Worm (Caenorhabditis elegans) whole organism, mixed stage, embryonic: ENCODE data around the gene grd-1.

ENCODE experiments used
- M03D4.4 ChIP-seq: sonication (generic microtip); optimal IDR thresholded peaks from 2 replicates; lab custom pipeline; 2017; ENCODE audit warnings: mild to moderate bottlenecking, missing genetic modification characterization, missing compliant biosample characterization
- bed-3 ChIP-seq: fragments of 200-800 bp; sonication (Bioruptor generic); optimal IDR thresholded peaks from 3 replicates; lab custom pipeline; 2018; ENCODE audit warnings: mild to moderate bottlenecking, missing genetic modification characterization, moderate library complexity, missing compliant biosample characterization
- blmp-1 ChIP-seq: fragments of 150-350 bp; optimal IDR thresholded peaks from 2 replicates; lab custom pipeline; 2014; ENCODE audit warnings: missing biosample characterization, missing genetic modification characterization
- ceh-39 ChIP-seq: fragments of 150-350 bp; optimal IDR thresholded peaks from 2 replicates; lab custom pipeline; 2014; ENCODE audit warnings: missing biosample characterization, missing genetic modification characterization
- ceh-43 ChIP-seq: fragments of 200-800 bp; sonication (Bioruptor generic); optimal IDR thresholded peaks from 2 replicates; lab custom pipeline; 2018; ENCODE audit warnings: mild to moderate bottlenecking, missing genetic modification characterization, moderate library complexity, missing compliant biosample characterization
- ceh-83 ChIP-seq: fragments of 200-800 bp; sonication (Bioruptor generic); optimal IDR thresholded peaks from 2 replicates; lab custom pipeline; 2018; ENCODE audit warnings: mild to moderate bottlenecking, missing genetic modification characterization, missing compliant biosample characterization
- ces-1 ChIP-seq: fragments of 150-350 bp; optimal IDR thresholded peaks from 2 replicates; lab custom pipeline; 2014; ENCODE audit warnings: missing biosample characterization, missing genetic modification reagents, missing genetic modification characterization
- cnd-1 ChIP-seq: fragments of 200-800 bp; sonication (Bioruptor generic); optimal IDR thresholded peaks from 2 replicates; lab custom pipeline; 2018; ENCODE audit warnings: mild to moderate bottlenecking, missing genetic modification characterization, missing compliant biosample characterization
- drap-1 ChIP-seq: fragments of 200-800 bp; sonication (Bioruptor generic); optimal IDR thresholded peaks from 3 replicates; lab custom pipeline; 2018; ENCODE audit warnings: mild to moderate bottlenecking, missing genetic modification characterization, missing compliant biosample characterization
- elt-1 ChIP-seq: sonication (generic microtip); optimal IDR thresholded peaks from 2 replicates; lab custom pipeline; 2017; ENCODE audit warnings: missing genetic modification characterization, mild to moderate bottlenecking, missing compliant biosample characterization, antibody characterized with exemption, moderate library complexity, borderline replicate concordance; ENCODE audit not compliant: insufficient read depth
- elt-3 ChIP-seq: fragments of 150-350 bp; optimal IDR thresholded peaks from 2 replicates; lab custom pipeline; 2014; ENCODE audit warnings: missing biosample characterization, missing genetic modification characterization
- flh-1 ChIP-seq: fragments of 200-800 bp; sonication (Bioruptor generic); optimal IDR thresholded peaks from 2 replicates; lab custom pipeline; 2018; ENCODE audit warnings: mild to moderate bottlenecking, missing genetic modification characterization, moderate library complexity, missing compliant biosample characterization
- ham-2 ChIP-seq: fragments of 200-800 bp; sonication (Bioruptor generic); optimal IDR thresholded peaks from 2 replicates; lab custom pipeline; 2018; ENCODE audit warnings: mild to moderate bottlenecking, missing genetic modification characterization, missing compliant biosample characterization
- hlh-1 ChIP-seq: fragments of 150-350 bp; optimal IDR thresholded peaks from 2 replicates; lab custom pipeline; 2014; ENCODE audit warnings: missing biosample characterization, missing genetic modification reagents, missing genetic modification characterization
- lin-13 ChIP-seq: fragments of 150-350 bp; optimal IDR thresholded peaks from 2 replicates; lab custom pipeline; 2014; ENCODE audit warnings: missing biosample characterization, missing genetic modification characterization
- lin-32 ChIP-seq: fragments of 200-800 bp; sonication (Bioruptor generic); optimal IDR thresholded peaks from 2 replicates; lab custom pipeline; 2018; ENCODE audit warnings: mild to moderate bottlenecking, missing genetic modification characterization, missing compliant biosample characterization
- lsy-2 ChIP-seq: fragments of 150-350 bp; optimal IDR thresholded peaks from 2 replicates; lab custom pipeline; 2014; ENCODE audit warnings: missing biosample characterization, missing genetic modification characterization
- mab-5 ChIP-seq: fragments of 150-350 bp; optimal IDR thresholded peaks from 2 replicates; lab custom pipeline; 2014; ENCODE audit warnings: missing biosample characterization, missing genetic modification characterization
- mep-1 ChIP-seq: fragments of 150-350 bp; optimal IDR thresholded peaks from 2 replicates; lab custom pipeline; 2017; ENCODE audit warnings: missing biosample characterization, missing genetic modification reagents, missing genetic modification characterization, inconsistent platforms
- mls-2 ChIP-seq: sonication (generic microtip); optimal IDR thresholded peaks from 2 replicates; lab custom pipeline; 2016; ENCODE audit warnings: mild to moderate bottlenecking, missing genetic modification characterization, moderate library complexity, missing compliant biosample characterization
- nhr-12 ChIP-seq: fragments of 150-350 bp; optimal IDR thresholded peaks from 2 replicates; lab custom pipeline; 2014; ENCODE audit warnings: missing biosample characterization, missing genetic modification characterization
- nhr-2 ChIP-seq: fragments of 150-350 bp; optimal IDR thresholded peaks from 2 replicates; lab custom pipeline; 2014; ENCODE audit warnings: missing biosample characterization, missing genetic modification characterization
- nhr-237 ChIP-seq: fragments of 150-350 bp; optimal IDR thresholded peaks from 2 replicates; lab custom pipeline; 2014; ENCODE audit warnings: missing biosample characterization, missing genetic modification characterization
- nhr-28 ChIP-seq: fragments of 150-350 bp; optimal IDR thresholded peaks from 2 replicates; lab custom pipeline; 2014; ENCODE audit warnings: missing biosample characterization, missing genetic modification characterization
- nhr-76 ChIP-seq: sonication (generic microtip); optimal IDR thresholded peaks from 2 replicates; lab custom pipeline; 2017; ENCODE audit warnings: missing biosample characterization, missing genetic modification characterization
- pha-4 ChIP-seq: fragments of 150-350 bp; optimal IDR thresholded peaks from 2 replicates; lab custom pipeline; 2018; ENCODE audit warnings: missing biosample characterization, missing genetic modification reagents, missing genetic modification characterization
- sem-2 ChIP-seq: fragments of 200-800 bp; sonication (Bioruptor generic); optimal IDR thresholded peaks from 2 replicates; lab custom pipeline; 2018; ENCODE audit warnings: mild to moderate bottlenecking, missing genetic modification characterization, missing compliant biosample characterization
- snpc-4 ChIP-seq: fragments of 150-350 bp; optimal IDR thresholded peaks from 2 replicates; lab custom pipeline; 2014; ENCODE audit warnings: missing biosample characterization, missing genetic modification characterization
- sptf-1 ChIP-seq: sonication (generic microtip); optimal IDR thresholded peaks from 2 replicates; lab custom pipeline; 2017; ENCODE audit warnings: mild to moderate bottlenecking, missing genetic modification characterization, moderate library complexity, missing compliant biosample characterization
- tbx-8 ChIP-seq: fragments of 200-800 bp; sonication (Bioruptor generic); optimal IDR thresholded peaks from 2 replicates; lab custom pipeline; 2018; ENCODE audit warnings: mild to moderate bottlenecking, missing genetic modification characterization, moderate library complexity, missing compliant biosample characterization
- unc-120 ChIP-seq: sonication (generic microtip); optimal IDR thresholded peaks from 2 replicates; lab custom pipeline; 2017; ENCODE audit warnings: missing genetic modification characterization, missing compliant biosample characterization; ENCODE audit not compliant: poor library complexity, severe bottlenecking
- unc-39 ChIP-seq: fragments of 150-350 bp; optimal IDR thresholded peaks from 2 replicates; lab custom pipeline; 2014; ENCODE audit warnings: missing biosample characterization, missing genetic modification characterization
- unc-62 ChIP-seq: fragments of 150-350 bp; optimal IDR thresholded peaks from 2 replicates; lab custom pipeline; 2014; ENCODE audit warnings: missing biosample characterization, missing genetic modification reagents, missing genetic modification characterization
- zip-8 ChIP-seq: fragments of 150-350 bp; optimal IDR thresholded peaks from 2 replicates; lab custom pipeline; 2014; ENCODE audit warnings: missing biosample characterization, missing genetic modification characterization
- ztf-11 ChIP-seq: fragments of 150-350 bp; optimal IDR thresholded peaks from 2 replicates; lab custom pipeline; 2014; ENCODE audit warnings: missing biosample characterization, missing genetic modification characterization

The grd-1 gene

DNA sequence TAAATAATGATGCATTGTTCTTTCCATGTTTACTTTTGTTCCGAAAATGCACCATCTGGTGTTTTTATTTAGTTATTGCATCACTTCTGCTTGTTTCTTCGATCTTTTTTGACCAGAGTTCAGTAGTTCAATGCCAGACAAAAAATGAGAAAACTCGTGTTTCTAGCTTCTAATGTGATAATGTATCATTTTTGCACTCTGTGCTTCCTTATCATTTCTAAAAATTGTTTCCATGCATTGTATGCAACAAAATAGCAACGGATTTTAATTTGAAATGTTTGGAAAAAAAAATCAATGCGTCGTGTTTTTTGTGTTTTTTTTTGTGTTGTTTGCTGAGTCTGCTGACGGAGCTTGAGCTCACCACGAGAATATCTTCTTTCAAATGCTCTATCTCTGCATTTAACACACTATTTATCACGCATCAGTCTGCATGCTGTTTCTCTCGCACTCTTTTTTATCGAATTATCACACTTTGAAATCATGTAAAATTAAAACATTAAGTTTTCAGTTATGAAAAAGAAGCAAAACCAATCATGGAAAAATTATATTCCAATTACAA lies 29.0 kb upstream of the grd-1 start, which contains the start of gene sulp-7:
Gene sulp-7, plus strand, starts transcription at position 509 of the 559 bp plus-strand sequence.
- TF ChIP-seq pha-4 (tag; lab: Kevin White, UChicago) (no peak), ham-2 (GFP tag; lab: Kevin White, UChicago) (no peak), mep-1 (tag; lab: Kevin White, UChicago) (no peak), cnd-1 (tag; lab: Kevin White, UChicago) (no peak), nhr-76 (tag; lab: Kevin White, UChicago) (no peak), unc-62 (GFP tag; lab: Kevin White, UChicago) (no peak), nhr-237 (tag; lab: Kevin White, UChicago) (no peak), bed-3 (no peak), flh-1 (GFP tag; lab: Kevin White, UChicago) (no peak), tbx-8 (GFP tag; lab: Kevin White, UChicago) (no peak), ztf-11 (tag; lab: Kevin White, UChicago) (no peak), zip-8 (no peak), ceh-39 (no peak), lsy-2 (no peak)

DNA sequence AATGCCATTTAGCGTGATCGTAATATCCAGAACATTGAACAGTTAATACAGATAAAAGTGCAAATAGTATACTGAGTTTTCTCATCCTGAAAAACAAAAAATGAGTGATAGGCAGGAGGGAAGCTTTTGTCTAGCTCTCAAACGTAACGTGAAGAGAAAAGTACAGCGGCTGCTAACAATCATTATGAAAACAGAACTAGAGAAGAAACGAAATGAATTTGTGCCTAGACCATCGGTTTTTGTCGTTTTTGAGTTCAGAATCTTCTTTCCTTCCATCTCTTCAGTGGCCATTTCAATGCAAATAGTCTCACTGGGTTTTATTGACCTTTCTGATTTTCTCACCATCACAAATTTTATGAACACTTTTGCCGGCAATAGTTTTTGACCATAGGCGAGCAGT lies 24.1 kb upstream of the grd-1 start, which contains the start of gene W04G3.7:
Gene W04G3.7, minus strand, starts transcription at position 101 of the 400 bp plus-strand sequence.
- TF ChIP-seq blmp-1 (tag; lab: Kevin White, UChicago) (no peak), elt-1 (tag; lab: Kevin White, UChicago) (no peak), ceh-83 (GFP tag; lab: Kevin White, UChicago) (no peak), unc-62 (GFP tag; lab: Kevin White, UChicago) (no peak), pha-4 (tag; lab: Kevin White, UChicago) (no peak)
- TF ChIP-seq, all 35 proteins: peak for 0

- TF ChIP-seq sem-2 (GFP tag; lab: Kevin White, UChicago): no peak
- no peak for TF ChIP-seq unc-39 (tag; lab: Kevin White, UChicago)
- TF ChIP-seq lin-13: no peak
- no peak for TF ChIP-seq sptf-1 (tag; lab: Kevin White, UChicago)
- no peak for TF ChIP-seq lsy-2
- no peak for TF ChIP-seq ceh-83 (GFP tag; lab: Kevin White, UChicago)
- TF ChIP-seq nhr-28: no peak
- TF ChIP-seq nhr-12: no peak
- TF ChIP-seq pha-4 (tag; lab: Kevin White, UChicago): no peak
- no peak for TF ChIP-seq lin-32 (GFP tag; lab: Kevin White, UChicago)
- no peak for TF ChIP-seq ceh-43 (GFP tag; lab: Kevin White, UChicago)
- TF ChIP-seq elt-3 (tag; lab: Kevin White, UChicago): no peak
- TF ChIP-seq cnd-1 (tag; lab: Kevin White, UChicago): no peak
- TF ChIP-seq hlh-1 (tag; lab: Kevin White, UChicago): no peak
- no peak for TF ChIP-seq nhr-76 (tag; lab: Kevin White, UChicago)
- TF ChIP-seq M03D4.4 (tag; lab: Kevin White, UChicago): no peak
- no peak for TF ChIP-seq zip-8
- TF ChIP-seq snpc-4: no peak
- no peak for TF ChIP-seq tbx-8 (GFP tag; lab: Kevin White, UChicago)
- TF ChIP-seq unc-120 (tag; lab: Kevin White, UChicago): no peak
Measured at ce11 chrX:11088952-11089351, 20.3 kb upstream of the grd-1 start, which contains the start of gene W04G3.11. Gene W04G3.11 (plus strand): TSS chrX:11089195.

DNA sequence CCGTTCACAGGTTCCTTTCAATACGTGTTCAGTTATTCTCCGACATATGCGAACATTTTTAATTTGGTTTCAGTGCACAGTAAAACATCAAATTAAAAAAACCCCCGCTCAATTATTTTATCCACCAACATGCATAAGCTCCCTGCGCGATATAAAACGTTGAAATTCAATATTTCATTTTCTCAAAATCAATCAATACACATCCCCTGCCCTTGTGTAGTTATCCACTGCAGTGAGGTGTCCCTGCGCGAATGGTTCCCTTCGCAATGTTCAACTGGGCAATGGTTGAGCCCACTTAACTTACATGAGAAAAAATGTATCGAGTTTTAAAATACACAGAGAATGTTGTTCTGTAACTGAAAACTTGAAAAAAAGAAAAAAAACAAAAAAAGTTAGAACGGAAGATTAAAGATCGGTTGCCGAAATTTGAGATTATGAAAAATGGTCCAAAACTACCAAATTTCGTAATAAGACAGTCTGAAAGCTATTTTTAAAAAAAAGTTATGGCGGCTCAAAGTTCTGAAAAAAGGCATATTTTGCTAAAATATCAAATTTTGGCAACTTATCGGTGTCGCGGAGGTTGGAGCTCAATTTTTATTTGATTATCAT lies 15.2 kb upstream of the grd-1 start:
- TF ChIP-seq flh-1 (GFP tag; lab: Kevin White, UChicago) (no peak), lin-13 (peak; percentile 94), drap-1 (GFP tag; lab: Kevin White, UChicago) (peak; percentile 98), zip-8 (no peak), nhr-76 (tag; lab: Kevin White, UChicago) (peak; percentile 53), ztf-11 (tag; lab: Kevin White, UChicago) (peak; percentile 98), mls-2 (tag; lab: Kevin White, UChicago) (peak; percentile 93), sptf-1 (tag; lab: Kevin White, UChicago) (peak; percentile 93), nhr-28 (peak; percentile 79), snpc-4 (no peak), nhr-12 (peak; percentile 100), elt-3 (tag; lab: Kevin White, UChicago) (peak; percentile 96), unc-120 (tag; lab: Kevin White, UChicago) (peak; percentile 82), unc-39 (tag; lab: Kevin White, UChicago) (peak; percentile 94), nhr-237 (tag; lab: Kevin White, UChicago) (peak; percentile 100), cnd-1 (tag; lab: Kevin White, UChicago) (peak; percentile 93), ceh-83 (GFP tag; lab: Kevin White, UChicago) (peak; percentile 65), mab-5 (tag; lab: Kevin White, UChicago) (peak; percentile 93), bed-3 (peak; percentile 30), pha-4 (tag; lab: Kevin White, UChicago) (peak; percentile 99), mep-1 (tag; lab: Kevin White, UChicago) (peak; percentile 99), M03D4.4 (tag; lab: Kevin White, UChicago) (peak; percentile 82), ceh-39 (peak; percentile 91), ham-2 (GFP tag; lab: Kevin White, UChicago) (no peak), blmp-1 (tag; lab: Kevin White, UChicago) (peak; percentile 58), tbx-8 (GFP tag; lab: Kevin White, UChicago) (peak; percentile 19), lin-32 (GFP tag; lab: Kevin White, UChicago) (peak; percentile 83), lsy-2 (peak; percentile 91), ceh-43 (GFP tag; lab: Kevin White, UChicago) (peak; percentile 11), elt-1 (tag; lab: Kevin White, UChicago) (peak; percentile 73), ces-1 (GFP tag; lab: Kevin White, UChicago) (peak; percentile 99), unc-62 (GFP tag; lab: Kevin White, UChicago) (peak; percentile 97), hlh-1 (tag; lab: Kevin White, UChicago) (peak; percentile 92), nhr-2 (tag; lab: Kevin White, UChicago) (peak; percentile 73), sem-2 (GFP tag; lab: Kevin White, UChicago) (no peak)
